Fruit fly (Drosophila melanogaster) Kc167 (cell line): ENCODE measurements around the gene CG8563.

Source experiments
- Myc ChIP-seq: fragments of >200 bp; optimal IDR thresholded peaks from 2 replicates; lab custom pipeline; 2017; ENCODE audit warnings: missing external identifiers
- Sin3A ChIP-seq: fragments of >200 bp; optimal IDR thresholded peaks from 2 replicates; lab custom pipeline; 2018; ENCODE audit warnings: missing external identifiers
- h ChIP-seq: fragments of >200 bp; optimal IDR thresholded peaks from 3 replicates; lab custom pipeline; 2018; ENCODE audit warnings: missing external identifiers
- insv ChIP-seq: fragments of >200 bp; optimal IDR thresholded peaks from 3 replicates; lab custom pipeline; 2018; ENCODE audit warnings: missing external identifiers
- psq ChIP-seq: fragments of >200 bp; optimal IDR thresholded peaks from 2 replicates; lab custom pipeline; 2017; ENCODE audit warnings: missing external identifiers

- TF ChIP-seq Myc (lab: Kevin White, UChicago) (no peak), Sin3A (lab: Kevin White, UChicago) (no peak), h (lab: Kevin White, UChicago) (no peak), psq (lab: Kevin White, UChicago) (no peak), insv (lab: Kevin White, UChicago) (no peak)
These were observed 20.2 kb upstream of the CG8563 start for dm6 chr3L:7370231-7370882.
